Fruit fly (Drosophila melanogaster) whole organism, prepupa: Measurements from ENCODE around the gene Smu1.

ENCODE experiments used
- CG10631 ChIP-seq: fragments of 200-800 bp; sonication (Bioruptor generic); optimal IDR thresholded peaks from 2 replicates; lab custom pipeline; 2016; ENCODE audit warnings: missing biosample characterization, missing genetic modification characterization
- CG10669 ChIP-seq: fragments of 200-800 bp; sonication (Bioruptor generic); optimal IDR thresholded peaks from 3 replicates; lab custom pipeline; 2018; ENCODE audit warnings: missing biosample characterization, mild to moderate bottlenecking, missing genetic modification characterization, moderate library complexity
- CG11762 ChIP-seq: fragments of 200-800 bp; sonication (Bioruptor generic); optimal IDR thresholded peaks from 3 replicates; lab custom pipeline; 2016; ENCODE audit warnings: missing biosample characterization, missing genetic modification characterization; ENCODE audit not compliant: insufficient read depth
- CG11902 ChIP-seq: fragments of 200-800 bp; sonication (Bioruptor generic); optimal IDR thresholded peaks from 3 replicates; lab custom pipeline; 2016; ENCODE audit warnings: missing biosample characterization, missing genetic modification characterization
- CG15336 ChIP-seq: fragments of 200-800 bp; sonication (Bioruptor generic); IDR thresholded peaks from 2 replicates; pipeline ENCODE4 v1.3.6; 2022; ENCODE audit warnings: missing biosample characterization, missing genetic modification characterization
- CG1621 ChIP-seq: fragments of 200-800 bp; sonication (Bioruptor generic); optimal IDR thresholded peaks from 3 replicates; lab custom pipeline; 2018; ENCODE audit warnings: missing biosample characterization, mild to moderate bottlenecking, missing genetic modification characterization
- CG16779 ChIP-seq: fragments of 200-800 bp; sonication (Bioruptor generic); optimal IDR thresholded peaks from 3 replicates; lab custom pipeline; 2017; ENCODE audit warnings: missing biosample characterization, mild to moderate bottlenecking, missing genetic modification characterization
- CG3032 ChIP-seq: fragments of 200-800 bp; optimal IDR thresholded peaks from 2 replicates; lab custom pipeline; 2019; ENCODE audit warnings: missing biosample characterization, mild to moderate bottlenecking, missing genetic modification characterization, moderate library complexity
- CG32006 ChIP-seq: fragments of 200-800 bp; sonication (Bioruptor generic); optimal IDR thresholded peaks from 3 replicates; lab custom pipeline; 2017; ENCODE audit warnings: missing biosample characterization, mild to moderate bottlenecking, missing genetic modification characterization
- CG3919 ChIP-seq: fragments of 200-800 bp; sonication (Bioruptor generic); optimal IDR thresholded peaks from 3 replicates; lab custom pipeline; 2016; ENCODE audit warnings: missing biosample characterization, missing genetic modification characterization
- CG4318 ChIP-seq: fragments of 200-800 bp; sonication (Bioruptor generic); optimal IDR thresholded peaks from 3 replicates; lab custom pipeline; 2017; ENCODE audit warnings: missing biosample characterization, mild to moderate bottlenecking, missing genetic modification characterization
- CG6163 ChIP-seq: fragments of 200-800 bp; sonication (Bioruptor generic); IDR thresholded peaks from 3 replicates; pipeline ENCODE4 v1.3.6; 2022; ENCODE audit warnings: missing biosample characterization, missing genetic modification characterization
- CG6276 ChIP-seq: fragments of 200-800 bp; sonication (Bioruptor generic); optimal IDR thresholded peaks from 2 replicates; lab custom pipeline; 2017; ENCODE audit warnings: missing biosample characterization, mild to moderate bottlenecking, missing genetic modification characterization
- CG6792 ChIP-seq: fragments of 200-800 bp; sonication (Bioruptor generic); optimal IDR thresholded peaks from 3 replicates; lab custom pipeline; 2016; ENCODE audit warnings: missing biosample characterization, missing genetic modification characterization
- CG6808 ChIP-seq: fragments of 200-800 bp; sonication (Bioruptor generic); optimal IDR thresholded peaks from 3 replicates; lab custom pipeline; 2017; ENCODE audit warnings: missing biosample characterization, missing genetic modification characterization, mild to moderate bottlenecking, moderate library complexity, missing genetic modification reagents
- CG6854 ChIP-seq: fragments of 200-800 bp; sonication (Bioruptor generic); optimal IDR thresholded peaks from 2 replicates; lab custom pipeline; 2017; ENCODE audit warnings: missing biosample characterization, mild to moderate bottlenecking, missing genetic modification characterization
- CG7368 ChIP-seq: fragments of 200-800 bp; sonication (Bioruptor generic); optimal IDR thresholded peaks from 3 replicates; lab custom pipeline; 2016; ENCODE audit warnings: missing biosample characterization, missing genetic modification characterization
- CG8119 ChIP-seq: fragments of 200-800 bp; sonication (Bioruptor generic); IDR thresholded peaks from 3 replicates; pipeline ENCODE4 v1.3.6; 2022; ENCODE audit warnings: missing biosample characterization, missing genetic modification characterization
- CG8319 ChIP-seq: fragments of 200-800 bp; sonication (Bioruptor generic); optimal IDR thresholded peaks from 3 replicates; lab custom pipeline; 2016; ENCODE audit warnings: missing biosample characterization, missing genetic modification characterization
- CG8632 ChIP-seq: fragments of 200-800 bp; sonication (Bioruptor generic); optimal IDR thresholded peaks from 3 replicates; lab custom pipeline; 2016; ENCODE audit warnings: missing biosample characterization, missing genetic modification characterization
- CG9139 ChIP-seq: fragments of 200-800 bp; sonication (Bioruptor generic); optimal IDR thresholded peaks from 3 replicates; lab custom pipeline; 2017; ENCODE audit warnings: missing biosample characterization, mild to moderate bottlenecking, missing genetic modification characterization
- Eip75B ChIP-seq: fragments of 200-800 bp; sonication (Bioruptor generic); optimal IDR thresholded peaks from 3 replicates; lab custom pipeline; 2016; ENCODE audit warnings: missing biosample characterization, missing genetic modification characterization
- Eip78C ChIP-seq: fragments of 200-800 bp; sonication (Bioruptor generic); peaks from one replicate; lab custom pipeline; 2016; ENCODE audit warnings: missing biosample characterization, missing genetic modification characterization
- Eip93F ChIP-seq: fragments of 200-800 bp; sonication (Bioruptor generic); optimal IDR thresholded peaks from 2 replicates; lab custom pipeline; 2016; ENCODE audit warnings: missing biosample characterization, mild to moderate bottlenecking, missing genetic modification characterization
- Ets21C ChIP-seq: fragments of 200-800 bp; sonication (Bioruptor generic); optimal IDR thresholded peaks from 3 replicates; lab custom pipeline; 2016; ENCODE audit warnings: missing biosample characterization, missing genetic modification characterization
- Ets96B ChIP-seq: fragments of 200-800 bp; optimal IDR thresholded peaks from 2 replicates; lab custom pipeline; 2019; ENCODE audit warnings: missing biosample characterization, mild to moderate bottlenecking, missing genetic modification characterization, moderate library complexity
- Gug ChIP-seq: fragments of 200-800 bp; sonication (Bioruptor generic); IDR thresholded peaks from 2 replicates; pipeline ENCODE4 v1.3.6; 2022; ENCODE audit warnings: missing biosample characterization, missing genetic modification characterization
- Hr38 ChIP-seq: sonication (Bioruptor generic); optimal IDR thresholded peaks from 2 replicates; lab custom pipeline; 2016; ENCODE audit warnings: missing biosample characterization, missing genetic modification characterization
- Hr39 ChIP-seq: fragments of 200-800 bp; sonication (Bioruptor generic); optimal IDR thresholded peaks from 2 replicates; lab custom pipeline; 2016; ENCODE audit warnings: missing biosample characterization, missing genetic modification characterization
- Hr4 ChIP-seq: fragments of 200-800 bp; sonication (Bioruptor generic); optimal IDR thresholded peaks from 3 replicates; lab custom pipeline; 2016; ENCODE audit warnings: missing biosample characterization, missing genetic modification characterization
- Lpt ChIP-seq: fragments of 200-800 bp; sonication (Bioruptor generic); optimal IDR thresholded peaks from 3 replicates; lab custom pipeline; 2016; ENCODE audit warnings: missing biosample characterization, missing genetic modification characterization
- OdsH ChIP-seq: fragments of 200-800 bp; sonication (Bioruptor generic); optimal IDR thresholded peaks from 3 replicates; lab custom pipeline; 2016; ENCODE audit warnings: missing biosample characterization, missing genetic modification characterization
- Smox ChIP-seq: fragments of 200-800 bp; sonication (Bioruptor generic); optimal IDR thresholded peaks from 3 replicates; lab custom pipeline; 2016; ENCODE audit warnings: missing biosample characterization, missing genetic modification characterization
- Sox102F ChIP-seq: fragments of 200-800 bp; sonication (Bioruptor generic); optimal IDR thresholded peaks from 2 replicates; lab custom pipeline; 2016; ENCODE audit warnings: missing biosample characterization, mild to moderate bottlenecking, missing genetic modification characterization
- Sox14 ChIP-seq: fragments of 200-800 bp; sonication (Bioruptor generic); optimal IDR thresholded peaks from 3 replicates; lab custom pipeline; 2016; ENCODE audit warnings: missing biosample characterization, missing genetic modification characterization
- Sox15 ChIP-seq: fragments of 200-800 bp; sonication (Bioruptor generic); optimal IDR thresholded peaks from 3 replicates; lab custom pipeline; 2016; ENCODE audit warnings: missing biosample characterization, missing genetic modification characterization
- acj6 ChIP-seq: fragments of 200-800 bp; sonication (Bioruptor generic); optimal IDR thresholded peaks from 3 replicates; lab custom pipeline; 2016; ENCODE audit warnings: missing biosample characterization, missing genetic modification characterization
- cyc ChIP-seq: fragments of 200-800 bp; sonication (Bioruptor generic); optimal IDR thresholded peaks from 3 replicates; lab custom pipeline; 2016; ENCODE audit warnings: missing biosample characterization, missing genetic modification characterization
- dac ChIP-seq: fragments of 200-800 bp; sonication (Bioruptor generic); optimal IDR thresholded peaks from 2 replicates; lab custom pipeline; 2017; ENCODE audit warnings: missing biosample characterization, mild to moderate bottlenecking, missing genetic modification characterization
- dsx ChIP-seq: fragments of 200-800 bp; optimal IDR thresholded peaks from 3 replicates; lab custom pipeline; 2019; ENCODE audit warnings: missing biosample characterization, mild to moderate bottlenecking, missing genetic modification characterization, moderate library complexity; ENCODE audit not compliant: poor library complexity, severe bottlenecking
- eg ChIP-seq: fragments of 200-800 bp; sonication (Bioruptor generic); IDR thresholded peaks from 3 replicates; pipeline ENCODE4 v1.3.6; 2022; ENCODE audit warnings: missing biosample characterization, missing genetic modification characterization
- esn ChIP-seq: fragments of 200-800 bp; sonication (Bioruptor generic); optimal IDR thresholded peaks from 2 replicates; lab custom pipeline; 2016; ENCODE audit warnings: missing biosample characterization, mild to moderate bottlenecking, missing genetic modification characterization, moderate library complexity
- fd59A ChIP-seq: fragments of 200-800 bp; sonication (Bioruptor generic); optimal IDR thresholded peaks from 2 replicates; lab custom pipeline; 2017; ENCODE audit warnings: missing biosample characterization, mild to moderate bottlenecking, missing genetic modification characterization, missing genetic modification reagents
- fd85E ChIP-seq: fragments of 200-800 bp; sonication (Bioruptor generic); optimal IDR thresholded peaks from 3 replicates; lab custom pipeline; 2016; ENCODE audit warnings: missing biosample characterization, missing genetic modification characterization
- fkh ChIP-seq: fragments of 200-800 bp; sonication (Bioruptor generic); optimal IDR thresholded peaks from 3 replicates; lab custom pipeline; 2017; ENCODE audit warnings: missing biosample characterization, mild to moderate bottlenecking, missing genetic modification characterization, moderate library complexity
- lz ChIP-seq: fragments of 200-800 bp; sonication (Bioruptor generic); optimal IDR thresholded peaks from 3 replicates; lab custom pipeline; 2016; ENCODE audit warnings: missing biosample characterization, missing genetic modification characterization
- net ChIP-seq: fragments of 200-800 bp; sonication (Bioruptor generic); optimal IDR thresholded peaks from 3 replicates; lab custom pipeline; 2016; ENCODE audit warnings: missing biosample characterization, missing genetic modification characterization
- pdm3 ChIP-seq: fragments of 200-800 bp; sonication (Bioruptor generic); optimal IDR thresholded peaks from 3 replicates; lab custom pipeline; 2016; ENCODE audit warnings: missing biosample characterization, missing genetic modification characterization
- salr ChIP-seq, 2 experiments: fragments of 200-800 bp; sonication (Bioruptor generic); optimal IDR thresholded peaks; 3 replicates each; lab custom pipeline; 2016 to 2018; ENCODE audit warnings: missing biosample characterization in 2 of 2, missing genetic modification characterization in 2 of 2, mild to moderate bottlenecking in 1 of 2
- spab ChIP-seq: fragments of 200-800 bp; sonication (Bioruptor generic); optimal IDR thresholded peaks from 2 replicates; lab custom pipeline; 2017; ENCODE audit warnings: missing biosample characterization, mild to moderate bottlenecking, missing genetic modification characterization, missing genetic modification reagents
- svp ChIP-seq: fragments of 200-800 bp; sonication (Bioruptor generic); peaks from one replicate; lab custom pipeline; 2016; ENCODE audit warnings: missing biosample characterization, missing genetic modification characterization
- topi ChIP-seq: fragments of 200-800 bp; sonication (Bioruptor generic); optimal IDR thresholded peaks from 3 replicates; lab custom pipeline; 2016; ENCODE audit warnings: missing biosample characterization, missing genetic modification characterization
- vri ChIP-seq: fragments of 200-800 bp; sonication (Bioruptor generic); optimal IDR thresholded peaks from 3 replicates; lab custom pipeline; 2016; ENCODE audit warnings: missing biosample characterization, mild to moderate bottlenecking, missing genetic modification characterization

Gene Smu1

DNA sequence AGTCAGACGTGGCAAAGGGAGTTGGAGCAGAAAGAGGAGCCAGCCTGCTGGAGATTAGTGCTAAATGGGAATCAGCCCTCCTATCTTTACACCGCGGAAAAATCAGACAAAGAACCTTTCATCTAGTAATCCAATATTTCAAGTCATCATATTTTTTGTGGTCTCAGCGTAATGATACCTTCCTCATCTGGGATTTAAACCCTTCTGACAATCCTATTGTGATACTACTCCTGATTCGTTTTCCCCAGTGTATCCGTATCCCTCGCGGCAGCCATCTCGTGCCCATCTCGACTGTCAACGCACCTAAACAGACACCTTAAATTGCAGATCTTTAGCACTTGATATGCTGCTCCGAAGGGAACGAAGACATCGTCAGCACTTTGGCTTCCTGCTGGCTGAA, 17.2 kb upstream of the Smu1 start:
- TF ChIP-seq net (peak; percentile 6), CG6276 (GFP tag; lab: Kevin White, UChicago) (no peak), CG9139 (no peak), CG8632 (GFP tag; lab: Kevin White, UChicago) (no peak), Eip75B (no peak), Hr39 (GFP tag; lab: Kevin White, UChicago) (no peak), CG4318 (peak; percentile 38), cyc (GFP tag; lab: Kevin White, UChicago) (no peak), Eip78C (GFP tag; lab: Kevin White, UChicago) (peak; percentile 79), pdm3 (GFP tag; lab: Kevin White, UChicago) (peak; percentile 36), Sox14 (peak; percentile 53), CG32006 (peak; percentile 54), CG11902 (GFP tag; lab: Kevin White, UChicago) (peak; percentile 27), Gug (GFP tag; lab: Robert Waterston, UW) (peak; percentile 50), Ets96B (tag; lab: Kevin White, UChicago) (peak; percentile 68), CG16779 (no peak), Ets21C (GFP tag; lab: Kevin White, UChicago) (no peak), dac (no peak), esn (GFP tag; lab: Kevin White, UChicago) (no peak), Eip93F (GFP tag; lab: Kevin White, UChicago) (no peak), Sox102F (no peak), CG3032 (tag; lab: Kevin White, UChicago) (peak; percentile 65), CG6163 (GFP tag; lab: Robert Waterston, UW) (peak; percentile 77), CG11762 (GFP tag; lab: Kevin White, UChicago) (peak; percentile 40), CG10669 (peak; percentile 47), Smox (GFP tag; lab: Kevin White, UChicago) (no peak), eg (no peak), lz (GFP tag; lab: Kevin White, UChicago) (no peak), salr (GFP tag; optimal IDR thresholded peaks at IDR 0.05; lab: Kevin White, UChicago) (peak; percentile 32 to 35), Hr4 (GFP tag; lab: Kevin White, UChicago) (no peak), CG1621 (tag; lab: Kevin White, UChicago) (peak; percentile 18), Lpt (GFP tag; lab: Kevin White, UChicago) (no peak), CG10631 (GFP tag; lab: Kevin White, UChicago) (peak; percentile 50), CG7368 (peak; percentile 27), Sox15 (GFP tag; lab: Kevin White, UChicago) (no peak), CG15336 (GFP tag; lab: Robert Waterston, UW) (no peak), fkh (GFP tag; lab: Kevin White, UChicago) (no peak), fd59A (peak; percentile 47), spab (GFP tag; lab: Kevin White, UChicago) (peak; percentile 52), svp (GFP tag; lab: Kevin White, UChicago) (no peak), OdsH (peak; percentile 35), Hr38 (no peak), vri (no peak), fd85E (GFP tag; lab: Kevin White, UChicago) (no peak), topi (GFP tag; lab: Kevin White, UChicago) (no peak), CG8119 (GFP tag; lab: Robert Waterston, UW) (0 out of 3 replicates have a peak, but pooled peaks have one; percentile 25), dsx (GFP tag; lab: Kevin White, UChicago) (peak; percentile 50), CG6792 (no peak), CG6808 (GFP tag; lab: Kevin White, UChicago) (peak; percentile 31), CG8319 (GFP tag; lab: Kevin White, UChicago) (peak; percentile 4), CG6854 (GFP tag; lab: Kevin White, UChicago) (no peak), CG3919 (GFP tag; lab: Kevin White, UChicago) (peak; percentile 77), acj6 (GFP tag; lab: Kevin White, UChicago) (peak; percentile 38)
